Fruit fly (Drosophila melanogaster): ENCODE measurements around the gene CG33995.
A peak's percentile ranks its signal among the peaks of the same experiment; 100 is the strongest.

Gene CG33995

dm6 chr2L:5000287-5000871 lies 42.7 kb upstream of the CG33995 start (continued):
- TF ChIP-seq Lim3 (GFP tag; IDR thresholded peaks at IDR 0.05) (no peak; the same call in 1 of the 2 replicates), nerfin-2 (GFP tag; IDR thresholded peaks at IDR 0.05; ENCODE audit: partially characterized antibody) (no peak)

dm6 chr2L:5000919-5001581 lies 42.0 kb upstream of the CG33995 start:
- TF ChIP-seq D19B (GFP tag; optimal IDR thresholded peaks at IDR 0.05), result no peak
- no peak for TF ChIP-seq CG13624 (GFP tag; optimal IDR thresholded peaks at IDR 0.05)
- TF ChIP-seq vvl (GFP tag; IDR thresholded peaks at IDR 0.05), result peak; percentile 6
- no peak; the same call in 1 of the 2 replicates for TF ChIP-seq gt (GFP tag; IDR thresholded peaks at IDR 0.05)
- 0 out of 2 replicates have a peak, but pooled peaks have one; percentile 25 for TF ChIP-seq al (GFP tag; IDR thresholded peaks at IDR 0.05)
- peak; percentile 29; the same call in 1 of the 2 replicates for TF ChIP-seq CG4404 (GFP tag; IDR thresholded peaks at IDR 0.05)
- TF ChIP-seq Doc3 (GFP tag; IDR thresholded peaks at IDR 0.05; ENCODE audit: partially characterized antibody), result no peak
- TF ChIP-seq Blimp-1 (GFP tag; optimal IDR thresholded peaks at IDR 0.05), result peak; percentile 48
- TF ChIP-seq Hr78 (GFP tag; optimal IDR thresholded peaks at IDR 0.05), result peak in 1 of 2 experiments; percentile 71
- peak; percentile 6 for TF ChIP-seq YL-1 (GFP tag; optimal IDR thresholded peaks at IDR 0.05)
- peak; percentile 93 for TF ChIP-seq CG2199 (GFP tag; IDR thresholded peaks at IDR 0.05)
- peak; percentile 93 for TF ChIP-seq Dp (GFP tag; optimal IDR thresholded peaks at IDR 0.05)
- TF ChIP-seq dati (GFP tag; IDR thresholded peaks at IDR 0.05), result no peak
- peak in 1 of 2 experiments; percentile 98 for TF ChIP-seq Dfd (GFP tag; optimal IDR thresholded peaks at IDR 0.05)
- TF ChIP-seq NC2α (GFP tag; optimal IDR thresholded peaks at IDR 0.05), result no peak
- TF ChIP-seq ranshi (GFP tag; IDR thresholded peaks at IDR 0.05), result peak; percentile 41; the same call in 1 of the 2 replicates
- peak; percentile 64 for TF ChIP-seq CG17328 (GFP tag; IDR thresholded peaks at IDR 0.05)
- TF ChIP-seq bigmax (GFP tag; optimal IDR thresholded peaks at IDR 0.05), result peak; percentile 36
- peak; percentile 72 for TF ChIP-seq zfh1 (GFP tag; IDR thresholded peaks at IDR 0.05)
- TF ChIP-seq Aef1 (GFP tag; IDR thresholded peaks at IDR 0.05), result peak; percentile 28
- TF ChIP-seq sens (GFP tag), result peak; percentile 11
- TF ChIP-seq CG8924 (tag; optimal IDR thresholded peaks at IDR 0.05), result no peak
- TF ChIP-seq dimm (GFP tag; IDR thresholded peaks at IDR 0.05), result no peak
- TF ChIP-seq NFAT (GFP tag; IDR thresholded peaks at IDR 0.05), result peak; percentile 35
- peak; percentile 65 for TF ChIP-seq CG14441 (GFP tag; IDR thresholded peaks at IDR 0.05)
- peak; percentile 5; the same call in 1 of the 3 replicates for TF ChIP-seq CG17361 (GFP tag; IDR thresholded peaks at IDR 0.05)
- TF ChIP-seq CG8281 (tag; optimal IDR thresholded peaks at IDR 0.05), result peak; percentile 58
- peak; percentile 21 for TF ChIP-seq CG12769 (tag; optimal IDR thresholded peaks at IDR 0.05)
- peak; percentile 28 for TF ChIP-seq E2f1 (GFP tag; IDR thresholded peaks at IDR 0.05)
- peak; percentile 12; the same call in 2 of the 3 replicates for TF ChIP-seq croc (GFP tag; conservative IDR thresholded peaks at IDR 0.05)
- peak in 1 of 2 experiments; percentile 44 for TF ChIP-seq eve (GFP tag; optimal IDR thresholded peaks at IDR 0.05)
- TF ChIP-seq D (optimal IDR thresholded peaks at IDR 0.05), result peak; percentile 57
- TF ChIP-seq D (GFP tag; optimal IDR thresholded peaks at IDR 0.05), result no peak
- TF ChIP-seq CG13894 (tag; optimal IDR thresholded peaks at IDR 0.05), result peak; percentile 72
- no peak for TF ChIP-seq CG6854 (GFP tag; optimal IDR thresholded peaks at IDR 0.05)
- TF ChIP-seq CG30403 (GFP tag; optimal IDR thresholded peaks at IDR 0.05), result no peak
- TF ChIP-seq Dref (GFP tag; IDR thresholded peaks at IDR 0.05), result peak; percentile 31; the same call in 1 of the 2 replicates
- no peak for TF ChIP-seq CG10147 (GFP tag; optimal IDR thresholded peaks at IDR 0.05)
- no peak for TF ChIP-seq ac (GFP tag; optimal IDR thresholded peaks at IDR 0.05)
- TF ChIP-seq knrl (GFP tag; IDR thresholded peaks at IDR 0.05; ENCODE audit: partially characterized antibody), result peak; percentile 63; the same call in 1 of the 3 replicates
- peak; percentile 94 for TF ChIP-seq grau (tag; optimal IDR thresholded peaks at IDR 0.05)
- peak; percentile 76 for TF ChIP-seq Rx (GFP tag; IDR thresholded peaks at IDR 0.05)
- TF ChIP-seq Atf6 (GFP tag; IDR thresholded peaks at IDR 0.05), result no peak; the same call in 1 of the 2 replicates
- TF ChIP-seq CG3847 (GFP tag; IDR thresholded peaks at IDR 0.05), result no peak
- TF ChIP-seq CG10321 (GFP tag; IDR thresholded peaks at IDR 0.05), result peak; percentile 75
- TF ChIP-seq CG6765 (GFP tag; optimal IDR thresholded peaks at IDR 0.05), result no peak

All from whole organism, embryonic.